Worm (Caenorhabditis elegans) whole organism, mixed stage, embryonic: Measurements from ENCODE around the gene vps-45.

Experiments used
- blmp-1 ChIP-seq: fragments of 150-350 bp; optimal IDR thresholded peaks from 2 replicates; lab custom pipeline; 2014; ENCODE audit warnings: missing biosample characterization, missing genetic modification characterization
- mep-1 ChIP-seq: fragments of 150-350 bp; optimal IDR thresholded peaks from 2 replicates; lab custom pipeline; 2017; ENCODE audit warnings: missing biosample characterization, missing genetic modification reagents, missing genetic modification characterization, inconsistent platforms
- pha-4 ChIP-seq: fragments of 150-350 bp; optimal IDR thresholded peaks from 2 replicates; lab custom pipeline; 2018; ENCODE audit warnings: missing biosample characterization, missing genetic modification reagents, missing genetic modification characterization
- unc-120 ChIP-seq: sonication (generic microtip); optimal IDR thresholded peaks from 2 replicates; lab custom pipeline; 2017; ENCODE audit warnings: missing genetic modification characterization, missing compliant biosample characterization; ENCODE audit not compliant: poor library complexity, severe bottlenecking

Gene vps-45

DNA sequence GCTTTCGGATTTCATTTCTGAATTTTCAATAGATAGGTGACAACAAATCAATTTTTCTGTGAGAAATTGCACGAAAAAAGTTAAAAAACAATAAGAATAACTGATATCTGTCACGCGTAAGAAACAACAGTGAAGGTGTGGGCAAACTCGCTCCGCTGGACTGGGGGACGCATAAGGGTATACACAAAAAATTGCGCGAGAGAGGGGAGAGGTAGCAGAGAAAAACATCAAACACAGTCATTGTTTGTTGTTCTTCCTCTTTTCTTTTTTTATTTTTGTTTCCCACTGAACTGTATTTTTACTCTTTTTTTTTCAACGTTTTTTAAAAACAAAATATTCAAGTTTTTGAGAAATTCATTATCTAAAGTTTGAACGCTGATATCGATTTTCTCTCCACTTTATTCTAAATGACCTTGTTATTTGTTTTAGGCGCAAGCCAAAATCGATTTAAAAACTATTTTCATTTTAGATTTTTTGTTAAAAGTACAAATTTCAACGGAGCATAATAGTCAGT, 50.1 kb downstream of the vps-45 start, which contains the start of the genes pifk-1 and tbc-11:
pifk-1 (minus strand) TSS at position 17 of the 514 bp plus-strand sequence.
tbc-11 (plus strand) TSS at position 464 of the 514 bp plus-strand sequence.
- peak; percentile 70 for TF ChIP-seq mep-1
- TF ChIP-seq pha-4 (tag; lab: Kevin White, UChicago), result peak; percentile 12
- peak; percentile 26 for TF ChIP-seq unc-120 (tag; lab: Kevin White, UChicago)
- no peak for TF ChIP-seq blmp-1 (tag; lab: Kevin White, UChicago)
